Worm (Caenorhabditis elegans) whole organism, L1 larva: ENCODE measurements around the gene nas-27.

Source experiments
- alr-1 ChIP-seq: fragments of 200-800 bp; sonication (Bioruptor generic); optimal IDR thresholded peaks from 2 replicates; lab custom pipeline; 2018; ENCODE audit warnings: borderline replicate concordance, mild to moderate bottlenecking, missing genetic modification characterization, missing compliant biosample characterization
- aly-2 ChIP-seq: fragments of 150-350 bp; optimal IDR thresholded peaks from 2 replicates; lab custom pipeline; 2014; ENCODE audit warnings: missing biosample characterization, missing genetic modification characterization
- blmp-1 ChIP-seq: fragments of 150-350 bp; optimal IDR thresholded peaks from 2 replicates; lab custom pipeline; 2014; ENCODE audit warnings: missing biosample characterization, missing genetic modification characterization
- efl-1 ChIP-seq, 4 experiments: fragments of 150-350 bp; optimal IDR thresholded peaks in 3 of 4; peaks in 1 of 4; 1 replicate in 1 of 4; 2 replicates in 3 of 4; lab custom pipeline; 2014; ENCODE audit warnings: missing biosample characterization in 2 of 4, missing genetic modification characterization in 2 of 4, missing genetic modification reagents in 2 of 4
- elt-3 ChIP-seq, 6 experiments: fragments of 150-350 bp in 1 of 6; sonication (generic microtip); optimal IDR thresholded peaks; 2 replicates each; lab custom pipeline; 2017 to 2018; ENCODE audit warnings: missing biosample characterization in 6 of 6, missing genetic modification characterization in 6 of 6, inconsistent platforms in 1 of 6
- lin-39 ChIP-seq: fragments of 150-350 bp; optimal IDR thresholded peaks from 2 replicates; lab custom pipeline; 2014; ENCODE audit warnings: missing biosample characterization, missing genetic modification reagents, missing genetic modification characterization
- nhr-11 ChIP-seq: fragments of 150-350 bp; optimal IDR thresholded peaks from 2 replicates; lab custom pipeline; 2014; ENCODE audit warnings: missing biosample characterization, missing genetic modification characterization
- nhr-28 ChIP-seq: fragments of 150-350 bp; optimal IDR thresholded peaks from 2 replicates; lab custom pipeline; 2014; ENCODE audit warnings: missing biosample characterization, missing genetic modification characterization
- pag-3 ChIP-seq: sonication (generic microtip); optimal IDR thresholded peaks from 2 replicates; lab custom pipeline; 2017; ENCODE audit warnings: missing genetic modification characterization, mild to moderate bottlenecking, missing compliant biosample characterization, antibody characterized with exemption, borderline replicate concordance; ENCODE audit not compliant: insufficient read depth
- zag-1 ChIP-seq: fragments of 150-350 bp; optimal IDR thresholded peaks from 2 replicates; lab custom pipeline; 2014; ENCODE audit warnings: missing biosample characterization, missing genetic modification characterization

ce11 chrII:1163275-1163674 is 15.8 kb downstream of the nas-27 start, which contains the start of gene T23F4.2:
- TF ChIP-seq blmp-1 (tag; lab: Kevin White, UChicago) (no peak), nhr-11 (tag; lab: Kevin White, UChicago) (no peak), efl-1 (optimal IDR thresholded peaks at IDR 0.05; lab: Kevin White, UChicago) (no peak), efl-1 (GFP tag; optimal IDR thresholded peaks at IDR 0.05 in 1 of 2; lab: Kevin White, UChicago) (no peak), nhr-28 (tag; lab: Kevin White, UChicago) (no peak), aly-2 (no peak), zag-1 (tag; lab: Kevin White, UChicago) (no peak), alr-1 (no peak), pag-3 (no peak), lin-39 (tag; lab: Kevin White, UChicago) (no peak), elt-3 (tag; optimal IDR thresholded peaks at IDR 0.05; lab: Kevin White, UChicago) (no peak)
